Worm (Caenorhabditis elegans) whole organism, L1 larva: ENCODE results near the gene cutl-9.

Source experiments
- C04F5.9 ChIP-seq: sonication (generic microtip); optimal IDR thresholded peaks from 2 replicates; lab custom pipeline; 2016; ENCODE audit warnings: missing genetic modification characterization, missing compliant biosample characterization
- Y116A8C.19 ChIP-seq: sonication (generic microtip); optimal IDR thresholded peaks from 2 replicates; lab custom pipeline; 2016; ENCODE audit warnings: missing compliant biosample characterization, missing genetic modification characterization, borderline replicate concordance
- ceh-90 ChIP-seq: sonication (generic microtip); optimal IDR thresholded peaks from 2 replicates; lab custom pipeline; 2016; ENCODE audit warnings: missing genetic modification characterization, missing compliant biosample characterization
- ces-1 ChIP-seq: fragments of 150-350 bp; optimal IDR thresholded peaks from 2 replicates; lab custom pipeline; 2014; ENCODE audit warnings: missing biosample characterization, missing genetic modification reagents, missing genetic modification characterization
- dpl-1 ChIP-seq, 3 experiments: fragments of 150-350 bp in 2 of 3; sonication (generic microtip) in 1 of 3; optimal IDR thresholded peaks; 2 replicates each; lab custom pipeline; 2014 to 2017; ENCODE audit warnings: missing biosample characterization in 3 of 3, missing genetic modification characterization in 3 of 3, missing genetic modification reagents in 3 of 3
- dsc-1 ChIP-seq: sonication (generic microtip); optimal IDR thresholded peaks from 2 replicates; lab custom pipeline; 2016; ENCODE audit warnings: mild to moderate bottlenecking, missing genetic modification characterization, missing compliant biosample characterization
- efl-1 ChIP-seq, 4 experiments: fragments of 150-350 bp; optimal IDR thresholded peaks in 3 of 4; peaks in 1 of 4; 1 replicate in 1 of 4; 2 replicates in 3 of 4; lab custom pipeline; 2014; ENCODE audit warnings: missing biosample characterization in 2 of 4, missing genetic modification characterization in 2 of 4, missing genetic modification reagents in 2 of 4
- efl-3 ChIP-seq: fragments of 200-800 bp; sonication (Bioruptor generic); optimal IDR thresholded peaks from 2 replicates; lab custom pipeline; 2018; ENCODE audit warnings: mild to moderate bottlenecking, missing genetic modification characterization, missing compliant biosample characterization
- egl-27 ChIP-seq, 2 experiments: fragments of 150-350 bp in 1 of 2; sonication (generic microtip); optimal IDR thresholded peaks; 3 replicates each; lab custom pipeline; 2017 to 2018; ENCODE audit warnings: missing biosample characterization in 2 of 2, missing genetic modification characterization in 2 of 2, missing genetic modification reagents in 2 of 2
- elt-2 ChIP-seq: sonication (generic microtip); optimal IDR thresholded peaks from 2 replicates; lab custom pipeline; 2016; ENCODE audit warnings: missing genetic modification characterization, mild to moderate bottlenecking, inconsistent platforms, missing compliant biosample characterization, missing genetic modification reagents
- grh-1 ChIP-seq: fragments of 200-800 bp; sonication (Bioruptor generic); IDR thresholded peaks from 2 replicates; pipeline ENCODE4 v1.3.6; 2022; ENCODE audit warnings: missing genetic modification reagents, missing genetic modification characterization, missing compliant biosample characterization
- hlh-17 ChIP-seq: fragments of 200-800 bp; sonication (Bioruptor generic); optimal IDR thresholded peaks from 2 replicates; lab custom pipeline; 2018; ENCODE audit warnings: missing genetic modification characterization, mild to moderate bottlenecking, missing compliant biosample characterization, moderate library complexity, borderline replicate concordance
- hpl-2 ChIP-seq: fragments of 150-350 bp; optimal IDR thresholded peaks from 2 replicates; lab custom pipeline; 2014; ENCODE audit warnings: missing biosample characterization, missing genetic modification reagents, missing genetic modification characterization
- isw-1 ChIP-seq: fragments of 200-800 bp; sonication (Bioruptor generic); IDR thresholded peaks from 2 replicates; pipeline ENCODE4 v1.3.6; 2022; ENCODE audit warnings: missing genetic modification characterization, missing compliant biosample characterization
- lin-13 ChIP-seq: fragments of 150-350 bp; optimal IDR thresholded peaks from 2 replicates; lab custom pipeline; 2014; ENCODE audit warnings: missing biosample characterization, missing genetic modification reagents, missing genetic modification characterization
- lin-14 ChIP-seq: fragments of 200-800 bp; sonication (Bioruptor generic); optimal IDR thresholded peaks from 2 replicates; lab custom pipeline; 2018; ENCODE audit warnings: mild to moderate bottlenecking, missing genetic modification characterization, moderate library complexity, missing compliant biosample characterization
- lin-15B ChIP-seq: fragments of 150-350 bp; sonication (generic microtip); optimal IDR thresholded peaks from 3 replicates; lab custom pipeline; 2014; ENCODE audit warnings: missing biosample characterization, missing genetic modification characterization
- mab-9 ChIP-seq: fragments of 200-800 bp; sonication (Bioruptor generic); IDR thresholded peaks from 2 replicates; pipeline ENCODE4 v1.3.6; 2022; ENCODE audit warnings: missing genetic modification reagents, missing genetic modification characterization, missing compliant biosample characterization
- mep-1 ChIP-seq: fragments of 150-350 bp; optimal IDR thresholded peaks from 2 replicates; lab custom pipeline; 2014; ENCODE audit warnings: missing biosample characterization, missing genetic modification characterization
- nhr-237 ChIP-seq: fragments of 150-350 bp; optimal IDR thresholded peaks from 2 replicates; lab custom pipeline; 2014; ENCODE audit warnings: missing biosample characterization, missing genetic modification characterization
- nhr-28 ChIP-seq: fragments of 150-350 bp; optimal IDR thresholded peaks from 2 replicates; lab custom pipeline; 2014; ENCODE audit warnings: missing biosample characterization, missing genetic modification characterization
- nhr-71 ChIP-seq: sonication (generic microtip); optimal IDR thresholded peaks from 2 replicates; lab custom pipeline; 2016; ENCODE audit warnings: mild to moderate bottlenecking, missing genetic modification characterization, moderate library complexity, missing compliant biosample characterization
- nhr-76 ChIP-seq: sonication (generic microtip); optimal IDR thresholded peaks from 2 replicates; lab custom pipeline; 2017; ENCODE audit warnings: missing biosample characterization, missing genetic modification characterization
- nhr-84 ChIP-seq: sonication (generic microtip); optimal IDR thresholded peaks from 2 replicates; lab custom pipeline; 2017; ENCODE audit warnings: missing biosample characterization, missing genetic modification characterization
- nhr-85 ChIP-seq: sonication (generic microtip); peaks from one replicate; lab custom pipeline; 2016; ENCODE audit warnings: missing genetic modification characterization, inconsistent platforms, missing compliant biosample characterization
- nhr-90 ChIP-seq: sonication (generic microtip); optimal IDR thresholded peaks from 2 replicates; lab custom pipeline; 2016; ENCODE audit warnings: mild to moderate bottlenecking, missing genetic modification characterization, missing compliant biosample characterization; ENCODE audit not compliant: poor library complexity
- pax-3 ChIP-seq: fragments of 200-800 bp; sonication (Bioruptor generic); optimal IDR thresholded peaks from 2 replicates; lab custom pipeline; 2018; ENCODE audit warnings: mild to moderate bottlenecking, missing genetic modification characterization, moderate library complexity, missing compliant biosample characterization
- pqm-1 ChIP-seq: sonication (generic microtip); optimal IDR thresholded peaks from 3 replicates; lab custom pipeline; 2017; ENCODE audit warnings: missing biosample characterization, missing genetic modification characterization
- rnt-1 ChIP-seq: sonication (generic microtip); optimal IDR thresholded peaks from 2 replicates; lab custom pipeline; 2016; ENCODE audit warnings: mild to moderate bottlenecking, missing genetic modification characterization, moderate library complexity, missing compliant biosample characterization
- skn-1 ChIP-seq: fragments of 150-350 bp; optimal IDR thresholded peaks from 2 replicates; lab custom pipeline; 2014; ENCODE audit warnings: missing biosample characterization, missing genetic modification characterization
- snpc-4 ChIP-seq: fragments of 150-350 bp; optimal IDR thresholded peaks from 2 replicates; lab custom pipeline; 2014; ENCODE audit warnings: missing biosample characterization, missing genetic modification characterization
- snu-23 ChIP-seq: sonication (generic microtip); optimal IDR thresholded peaks from 2 replicates; lab custom pipeline; 2016; ENCODE audit warnings: missing genetic modification characterization, missing compliant biosample characterization
- sox-4 ChIP-seq: sonication (generic microtip); optimal IDR thresholded peaks from 2 replicates; lab custom pipeline; 2016; ENCODE audit warnings: missing genetic modification characterization, missing compliant biosample characterization
- sptf-1 ChIP-seq: fragments of 150-350 bp; optimal IDR thresholded peaks from 2 replicates; lab custom pipeline; 2014; ENCODE audit warnings: missing biosample characterization, missing genetic modification characterization
- sup-37 ChIP-seq: fragments of 200-800 bp; sonication (Bioruptor generic); optimal IDR thresholded peaks from 2 replicates; lab custom pipeline; 2018; ENCODE audit warnings: mild to moderate bottlenecking, missing genetic modification characterization, missing compliant biosample characterization
- unc-30 ChIP-seq: sonication (generic microtip); optimal IDR thresholded peaks from 2 replicates; lab custom pipeline; 2017; ENCODE audit warnings: missing biosample characterization, missing genetic modification characterization
- unc-86 ChIP-seq: sonication (generic microtip); optimal IDR thresholded peaks from 2 replicates; lab custom pipeline; 2016; ENCODE audit warnings: missing genetic modification characterization, missing compliant biosample characterization
- zag-1 ChIP-seq: fragments of 150-350 bp; optimal IDR thresholded peaks from 2 replicates; lab custom pipeline; 2014; ENCODE audit warnings: missing biosample characterization, missing genetic modification characterization
- zip-4 ChIP-seq: fragments of 200-800 bp; sonication (Bioruptor generic); optimal IDR thresholded peaks from 2 replicates; lab custom pipeline; 2018; ENCODE audit warnings: mild to moderate bottlenecking, missing genetic modification characterization, moderate library complexity, missing compliant biosample characterization
- ztf-4 ChIP-seq: fragments of 150-350 bp; optimal IDR thresholded peaks from 2 replicates; lab custom pipeline; 2014; ENCODE audit warnings: missing biosample characterization, missing genetic modification characterization

Gene cutl-9

ce11 chrII:10607238-10607961 is 14.7 kb upstream of the cutl-9 start, which contains the start of gene ccm-3 (continued):
- TF ChIP-seq lin-13 (peak; percentile 17), dpl-1 (GFP tag; optimal IDR thresholded peaks at IDR 0.05; lab: Kevin White, UChicago) (peak; percentile 26 to 62 (median 34)), sox-4 (no peak), rnt-1 (tag; lab: Kevin White, UChicago) (peak; percentile 42), hlh-17 (no peak), lin-15B (tag; lab: Kevin White, UChicago) (peak; percentile 64)
- TF ChIP-seq, all 84 proteins: peak for 20

- no peak for TF ChIP-seq sptf-1
- no peak for TF ChIP-seq efl-1 (optimal IDR thresholded peaks at IDR 0.05; lab: Kevin White, UChicago)
- TF ChIP-seq efl-1 (GFP tag; optimal IDR thresholded peaks at IDR 0.05 in 1 of 2; lab: Kevin White, UChicago), result peak in 1 of 2 experiments; percentile 65
Measured at ce11 chrII:10608821-10609220, 13.2 kb upstream of the cutl-9 start.

- TF ChIP-seq rnt-1 (tag; lab: Kevin White, UChicago) (no peak), lin-15B (tag; lab: Kevin White, UChicago) (no peak), mab-9 (GFP tag; lab: Robert Waterston, UW) (no peak), dsc-1 (tag; lab: Kevin White, UChicago) (no peak), zag-1 (no peak), zip-4 (no peak), egl-27 (tag; optimal IDR thresholded peaks at IDR 0.05; lab: Kevin White, UChicago) (no peak), nhr-28 (no peak)
Measured at ce11 chrII:10612743-10613142, 9.3 kb upstream of the cutl-9 start, which contains the start of gene C14A4.12. Gene C14A4.12 (plus strand): TSS chrII:10613043.

- TF ChIP-seq snu-23 (GFP tag; lab: Kevin White, UChicago) (no peak), hlh-17 (no peak), mab-9 (GFP tag; lab: Robert Waterston, UW) (no peak), mep-1 (tag; lab: Kevin White, UChicago) (no peak), ces-1 (no peak), nhr-28 (no peak), efl-3 (GFP tag; lab: Kevin White, UChicago) (no peak), nhr-76 (tag; lab: Kevin White, UChicago) (no peak), ceh-90 (tag; lab: Kevin White, UChicago) (no peak), nhr-84 (tag; lab: Kevin White, UChicago) (no peak)
Measured at ce11 chrII:10618157-10618556, 3.9 kb upstream of the cutl-9 start, which contains the start of gene C14A4.13. Gene C14A4.13 (plus strand): TSS chrII:10618457.

ce11 chrII:10627086-10627485 is 5.0 kb downstream of the cutl-9 start:
- peak; percentile 80 for TF ChIP-seq elt-2 (tag; lab: Kevin White, UChicago)
- TF ChIP-seq isw-1 (GFP tag; lab: Robert Waterston, UW), result no peak
- TF ChIP-seq lin-14 (GFP tag; lab: Kevin White, UChicago), result peak; percentile 14
- peak; percentile 11 for TF ChIP-seq pqm-1
- TF ChIP-seq, all 84 proteins: peak for 3

ce11 chrII:10627963-10628362 is 5.9 kb downstream of the cutl-9 start, which contains the start of gene M28.8:
Gene M28.8 (plus strand): TSS chrII:10628263.
- TF ChIP-seq pax-3 (tag; lab: Kevin White, UChicago) (no peak), nhr-237 (tag; lab: Kevin White, UChicago) (no peak), ztf-4 (no peak), nhr-71 (tag; lab: Kevin White, UChicago) (no peak), skn-1 (tag; lab: Kevin White, UChicago) (no peak), C04F5.9 (tag; lab: Kevin White, UChicago) (no peak), snpc-4 (tag; lab: Kevin White, UChicago) (no peak), unc-86 (tag; lab: Kevin White, UChicago) (no peak), lin-15B (tag; lab: Kevin White, UChicago) (no peak), nhr-76 (tag; lab: Kevin White, UChicago) (no peak), Y116A8C.19 (tag; lab: Kevin White, UChicago) (no peak), hpl-2 (no peak), dpl-1 (GFP tag; optimal IDR thresholded peaks at IDR 0.05; lab: Kevin White, UChicago) (no peak), rnt-1 (tag; lab: Kevin White, UChicago) (no peak), sup-37 (GFP tag; lab: Kevin White, UChicago) (no peak), grh-1 (GFP tag; lab: Robert Waterston, UW) (no peak), nhr-85 (tag; lab: Kevin White, UChicago) (no peak), nhr-90 (no peak), unc-30 (tag; lab: Kevin White, UChicago) (no peak)
